4 fruit fly cellular contexts compared by ENCODE assay signal in genomic region chrX:1260327-1260726, dm6.
TF ChIP-seq lines count a peak whose summit lies in the region.

No protein-coding gene starts in this region.

- TF ChIP-seq CTCF in whole organism, embryonic (GFP tag; optimal IDR thresholded peaks at IDR 0.05; lab: Kevin White, UChicago) = no peak

TF ChIP-seq in whole organism, embryonic, 481 proteins besides CTCF, POLR2A, EP300 and RAD21 (continues in another document):
- TF ChIP-seq sisA (GFP tag; IDR thresholded peaks at IDR 0.05; lab: Robert Waterston, UW) (no peak), zfh1 (GFP tag; IDR thresholded peaks at IDR 0.05; lab: Robert Waterston, UW) (no peak), Med (GFP tag; lab: Kevin White, UChicago) (peak; percentile 91), CG30020 (tag; optimal IDR thresholded peaks at IDR 0.05; lab: Kevin White, UChicago) (no peak), row (GFP tag; IDR thresholded peaks at IDR 0.05; lab: Robert Waterston, UW) (peak; percentile 61), gcm2 (GFP tag; optimal IDR thresholded peaks at IDR 0.05; lab: Kevin White, UChicago) (no peak), CG15514 (GFP tag; optimal IDR thresholded peaks at IDR 0.05; lab: Kevin White, UChicago) (no peak), Dp (GFP tag; optimal IDR thresholded peaks at IDR 0.05; lab: Kevin White, UChicago) (no peak), Lim3 (GFP tag; IDR thresholded peaks at IDR 0.05; lab: Robert Waterston, UW) (no peak), ab (GFP tag; optimal IDR thresholded peaks at IDR 0.05; lab: Kevin White, UChicago) (no peak), lmd (GFP tag; IDR thresholded peaks at IDR 0.05; lab: Robert Waterston, UW) (peak; percentile 23; the same call in 1 of the 2 replicates), dati (GFP tag; IDR thresholded peaks at IDR 0.05; lab: Robert Waterston, UW) (no peak), Sry-δ (GFP tag; optimal IDR thresholded peaks at IDR 0.05; lab: Kevin White, UChicago) (no peak), dpn (GFP tag; optimal IDR thresholded peaks at IDR 0.05; lab: Kevin White, UChicago) (peak; percentile 27), Side (GFP tag; optimal IDR thresholded peaks at IDR 0.05; lab: Kevin White, UChicago) (no peak), Bgb (GFP tag; IDR thresholded peaks at IDR 0.05; lab: Robert Waterston, UW; ENCODE audit: partially characterized antibody) (no peak), Jarid2 (GFP tag; optimal IDR thresholded peaks at IDR 0.05; lab: Kevin White, UChicago) (no peak), CG7987 (GFP tag; optimal IDR thresholded peaks at IDR 0.05; lab: Kevin White, UChicago) (no peak), HmgZ (tag; optimal IDR thresholded peaks at IDR 0.05; lab: Kevin White, UChicago) (no peak), tx (GFP tag; optimal IDR thresholded peaks at IDR 0.05; lab: Kevin White, UChicago) (no peak), odd (GFP tag; optimal IDR thresholded peaks at IDR 0.05; lab: Kevin White, UChicago) (no peak), Atf3 (GFP tag; optimal IDR thresholded peaks at IDR 0.05; lab: Kevin White, UChicago) (no peak), Elba2 (GFP tag; optimal IDR thresholded peaks at IDR 0.05; lab: Kevin White, UChicago) (no peak), H2.0 (GFP tag; IDR thresholded peaks at IDR 0.05; lab: Robert Waterston, UW) (no peak)

TF ChIP-seq in whole organism, prepupa, 60 proteins besides CTCF, POLR2A, EP300 and RAD21:
- no peak for TF ChIP-seq CG10669 (GFP tag; optimal IDR thresholded peaks at IDR 0.05; lab: Kevin White, UChicago)
- TF ChIP-seq topi (GFP tag; optimal IDR thresholded peaks at IDR 0.05; lab: Kevin White, UChicago) = no peak
- no peak for TF ChIP-seq CG9139 (GFP tag; optimal IDR thresholded peaks at IDR 0.05; lab: Kevin White, UChicago)
- TF ChIP-seq pdm3 (GFP tag; optimal IDR thresholded peaks at IDR 0.05; lab: Kevin White, UChicago) = no peak
- TF ChIP-seq fkh (GFP tag; optimal IDR thresholded peaks at IDR 0.05; lab: Kevin White, UChicago) = peak; percentile 30
- TF ChIP-seq CG6808 (GFP tag; optimal IDR thresholded peaks at IDR 0.05; lab: Kevin White, UChicago) = no peak
- TF ChIP-seq Smox (GFP tag; optimal IDR thresholded peaks at IDR 0.05; lab: Kevin White, UChicago) = no peak
- no peak for TF ChIP-seq dsx (GFP tag; optimal IDR thresholded peaks at IDR 0.05; lab: Kevin White, UChicago; ENCODE audit: poor library complexity, severe bottlenecking)
- TF ChIP-seq CG34406 (GFP tag; optimal IDR thresholded peaks at IDR 0.05; lab: Kevin White, UChicago) = no peak
- peak; percentile 49 for TF ChIP-seq Eip78C (GFP tag; lab: Kevin White, UChicago)
- no peak for TF ChIP-seq Ets21C (GFP tag; optimal IDR thresholded peaks at IDR 0.05; lab: Kevin White, UChicago)
- no peak for TF ChIP-seq vri (GFP tag; optimal IDR thresholded peaks at IDR 0.05; lab: Kevin White, UChicago)
- TF ChIP-seq Sox15 (GFP tag; optimal IDR thresholded peaks at IDR 0.05; lab: Kevin White, UChicago) = no peak
- TF ChIP-seq CG8319 (GFP tag; optimal IDR thresholded peaks at IDR 0.05; lab: Kevin White, UChicago) = no peak
- peak; percentile 42 for TF ChIP-seq Hr4 (GFP tag; optimal IDR thresholded peaks at IDR 0.05; lab: Kevin White, UChicago)
- TF ChIP-seq Hr38 (GFP tag; optimal IDR thresholded peaks at IDR 0.05; lab: Kevin White, UChicago) = no peak
- no peak for TF ChIP-seq salr (GFP tag; optimal IDR thresholded peaks at IDR 0.05; lab: Kevin White, UChicago)
- TF ChIP-seq acj6 (GFP tag; optimal IDR thresholded peaks at IDR 0.05; lab: Kevin White, UChicago) = peak; percentile 8
- TF ChIP-seq Hr39 (GFP tag; optimal IDR thresholded peaks at IDR 0.05; lab: Kevin White, UChicago) = peak; percentile 5
- peak; percentile 31; the same call in 1 of the 2 replicates for TF ChIP-seq CG15336 (GFP tag; IDR thresholded peaks at IDR 0.05; lab: Robert Waterston, UW)
- TF ChIP-seq eg (GFP tag; IDR thresholded peaks at IDR 0.05; lab: Robert Waterston, UW) = 0 out of 3 replicates have a peak, but pooled peaks have one; percentile 15
- peak; percentile 24 for TF ChIP-seq CG32006 (GFP tag; optimal IDR thresholded peaks at IDR 0.05; lab: Kevin White, UChicago)
- TF ChIP-seq OdsH (GFP tag; optimal IDR thresholded peaks at IDR 0.05; lab: Kevin White, UChicago) = peak; percentile 28

TF ChIP-seq in whole organism, pupa, 21 proteins besides CTCF, POLR2A, EP300 and RAD21:
- no peak for TF ChIP-seq CG9948 (tag; optimal IDR thresholded peaks at IDR 0.05; lab: Kevin White, UChicago)
- peak; percentile 40; the same call in 1 of the 2 replicates for TF ChIP-seq Ets98B (GFP tag; IDR thresholded peaks at IDR 0.05; lab: Robert Waterston, UW)
- TF ChIP-seq CG17806 (tag; optimal IDR thresholded peaks at IDR 0.05; lab: Kevin White, UChicago) = no peak
TF ChIP-seq in whole organism, pupa: peak in this region for 1.

TF ChIP-seq in whole organism, wandering third instar larva, 38 proteins besides CTCF, POLR2A, EP300 and RAD21:
- TF ChIP-seq Rel (GFP tag; optimal IDR thresholded peaks at IDR 0.05; lab: Kevin White, UChicago) (no peak), Rel (tag; optimal IDR thresholded peaks at IDR 0.05; lab: Kevin White, UChicago) (no peak), Dif (GFP tag; optimal IDR thresholded peaks at IDR 0.05; lab: Kevin White, UChicago; ENCODE audit: partially characterized antibody) (no peak), OdsH (GFP tag; optimal IDR thresholded peaks at IDR 0.05; lab: Kevin White, UChicago) (no peak), rgr (GFP tag; optimal IDR thresholded peaks at IDR 0.05; lab: Kevin White, UChicago) (peak; percentile 16), Sp1 (GFP tag; optimal IDR thresholded peaks at IDR 0.05; lab: Kevin White, UChicago) (no peak), woc (GFP tag; optimal IDR thresholded peaks at IDR 0.05; lab: Kevin White, UChicago) (peak; percentile 2), foxo (GFP tag; optimal IDR thresholded peaks at IDR 0.05; lab: Kevin White, UChicago) (peak in 1 of 2 experiments; percentile 20), pan (optimal IDR thresholded peaks at IDR 0.05; lab: Kevin White, UChicago) (no peak), sage (GFP tag; optimal IDR thresholded peaks at IDR 0.05; lab: Kevin White, UChicago) (no peak)

Comparison
In these comparisons a context has a peak if more than half of its experiments do, and no peak if none do; other contexts are left out.
1. Of the 7 proteins assayed by ChIP-seq in both whole organism, embryonic and whole organism, prepupa: peak only in whole organism, embryonic: Gug and Sox102F; only in whole organism, prepupa: Hr39; in both: none; in neither: 4.